Worm (Caenorhabditis elegans): ENCODE measurements around the gene ugt-40.
A peak's percentile ranks its signal among the peaks of the same experiment; 100 is the strongest.

The ugt-40 gene

ce11 chrV:7111276-7111675 is 30.5 kb downstream of the ugt-40 start:
- TF ChIP-seq ces-1 (GFP tag; optimal IDR thresholded peaks at IDR 0.05) (peak; percentile 63), hlh-17 (GFP tag; optimal IDR thresholded peaks at IDR 0.05; ENCODE audit: borderline replicate concordance) (no peak), lin-14 (GFP tag; optimal IDR thresholded peaks at IDR 0.05) (peak; percentile 79), fkh-8 (tag; optimal IDR thresholded peaks at IDR 0.05) (no peak), xbp-1 (tag; optimal IDR thresholded peaks at IDR 0.05) (no peak), fos-1 (tag; optimal IDR thresholded peaks at IDR 0.05) (no peak), ztf-4 (tag; optimal IDR thresholded peaks at IDR 0.05) (no peak), fkh-10 (GFP tag; optimal IDR thresholded peaks at IDR 0.05) (peak; percentile 89), mab-9 (GFP tag; IDR thresholded peaks at IDR 0.05) (no peak), irx-1 (tag; optimal IDR thresholded peaks at IDR 0.05) (peak; percentile 12), nhr-71 (tag; optimal IDR thresholded peaks at IDR 0.05) (peak; percentile 28), lsy-2 (tag; optimal IDR thresholded peaks at IDR 0.05) (peak in 1 of 2 experiments; percentile 23), swsn-7 (tag; optimal IDR thresholded peaks at IDR 0.05) (no peak), blmp-1 (tag; optimal IDR thresholded peaks at IDR 0.05) (peak; percentile 22), nhr-19 (GFP tag; conservative IDR thresholded peaks at IDR 0.05) (no peak)

- TF ChIP-seq C16A3.4 (tag; optimal IDR thresholded peaks at IDR 0.05) (no peak), lin-14 (GFP tag; optimal IDR thresholded peaks at IDR 0.05) (peak; percentile 26), fkh-10 (GFP tag; optimal IDR thresholded peaks at IDR 0.05) (peak; percentile 55), hlh-17 (GFP tag; optimal IDR thresholded peaks at IDR 0.05; ENCODE audit: borderline replicate concordance) (no peak)
Observed at ce11 chrV:7110370-7110769, 31.4 kb downstream of the ugt-40 start.

ce11 chrV:7106499-7107152 is 35.1 kb downstream of the ugt-40 start:
- TF ChIP-seq fkh-10 (GFP tag; optimal IDR thresholded peaks at IDR 0.05) (peak; percentile 60), lin-14 (GFP tag; optimal IDR thresholded peaks at IDR 0.05) (peak; percentile 44), aly-2 (tag; optimal IDR thresholded peaks at IDR 0.05) (no peak)

ce11 chrV:7103247-7103646 is 38.5 kb downstream of the ugt-40 start, which contains the start of gene odr-2:
odr-2 (plus strand) TSS chrV:7103547.
- TF ChIP-seq dpl-1 (GFP tag; optimal IDR thresholded peaks at IDR 0.05) (no peak), ztf-11 (tag; optimal IDR thresholded peaks at IDR 0.05) (no peak), C34B4.2 (tag; optimal IDR thresholded peaks at IDR 0.05) (no peak), nhr-11 (tag; optimal IDR thresholded peaks at IDR 0.05) (no peak), nhr-90 (tag; optimal IDR thresholded peaks at IDR 0.05; ENCODE audit: poor library complexity) (no peak), unc-30 (tag; optimal IDR thresholded peaks at IDR 0.05) (no peak), lin-35 (GFP tag; optimal IDR thresholded peaks at IDR 0.05) (no peak), alr-1 (tag; optimal IDR thresholded peaks at IDR 0.05; ENCODE audit: borderline replicate concordance) (no peak), lin-15B (tag; optimal IDR thresholded peaks at IDR 0.05) (no peak), egl-27 (tag; optimal IDR thresholded peaks at IDR 0.05) (no peak), sup-37 (GFP tag; optimal IDR thresholded peaks at IDR 0.05) (no peak), ceh-82 (tag; optimal IDR thresholded peaks at IDR 0.05) (no peak), skn-1 (tag; optimal IDR thresholded peaks at IDR 0.05) (no peak), fos-1 (tag; optimal IDR thresholded peaks at IDR 0.05) (no peak), zip-4 (GFP tag; optimal IDR thresholded peaks at IDR 0.05) (no peak), fkh-8 (tag; optimal IDR thresholded peaks at IDR 0.05) (no peak), lsy-2 (tag; optimal IDR thresholded peaks at IDR 0.05) (no peak), nhr-47 (tag; optimal IDR thresholded peaks at IDR 0.05) (no peak)

DNA sequence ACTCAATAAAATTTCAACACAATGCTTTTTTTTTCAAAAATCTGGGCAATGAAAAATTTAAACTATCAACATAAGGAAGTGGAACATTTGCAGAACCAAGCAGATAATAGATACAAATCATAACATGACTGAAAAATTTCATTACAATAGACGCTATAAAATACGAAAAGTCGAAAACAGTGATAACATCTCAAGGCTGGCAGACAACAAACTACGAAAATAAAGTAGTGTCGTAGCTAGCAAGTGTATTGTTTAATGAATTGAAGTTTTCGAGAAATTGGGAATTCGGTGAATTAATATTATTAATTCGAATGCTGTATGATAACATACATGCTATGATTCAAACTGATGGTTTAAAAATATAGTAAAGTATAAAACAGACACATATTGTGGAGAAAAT is 45.0 kb downstream of the ugt-40 start:
- TF ChIP-seq snu-23 (GFP tag; optimal IDR thresholded peaks at IDR 0.05) (no peak), ceh-63 (GFP tag; optimal IDR thresholded peaks at IDR 0.05) (no peak), sup-37 (GFP tag; optimal IDR thresholded peaks at IDR 0.05) (no peak), efl-1 (optimal IDR thresholded peaks at IDR 0.05) (no peak), efl-1 (GFP tag; optimal IDR thresholded peaks at IDR 0.05 in 1 of 2) (peak in 1 of 2 experiments; percentile 6), hlh-17 (GFP tag; optimal IDR thresholded peaks at IDR 0.05; ENCODE audit: borderline replicate concordance) (no peak), nhr-90 (tag; optimal IDR thresholded peaks at IDR 0.05; ENCODE audit: poor library complexity) (no peak)

All from whole organism, L1 larva.